Fruit fly (Drosophila melanogaster) whole organism, embryonic: ENCODE data around the gene CG32706.

Experiments
- Antp ChIP-seq: fragments of 200-800 bp; sonication (Bioruptor generic); optimal IDR thresholded peaks from 3 replicates; lab custom pipeline; 2016; ENCODE audit warnings: missing biosample characterization, missing genetic modification characterization
- BEAF-32 ChIP-seq: fragments of 200-800 bp; sonication (Bioruptor generic); optimal IDR thresholded peaks from 3 replicates; lab custom pipeline; 2017; ENCODE audit warnings: missing biosample characterization, missing genetic modification characterization, mild to moderate bottlenecking, moderate library complexity, missing genetic modification reagents
- Bteb2 ChIP-seq: fragments of 200-800 bp; sonication (Bioruptor generic); optimal IDR thresholded peaks from 2 replicates; lab custom pipeline; 2016; ENCODE audit warnings: missing biosample characterization, missing genetic modification characterization
- CG11398 ChIP-seq: fragments of 200-800 bp; sonication (Bioruptor generic); optimal IDR thresholded peaks from 2 replicates; lab custom pipeline; 2016; ENCODE audit warnings: missing biosample characterization, missing genetic modification characterization
- CG14860 ChIP-seq: fragments of 200-800 bp; sonication (Bioruptor generic); IDR thresholded peaks from 3 replicates; pipeline ENCODE4 v1.3.6; 2022; ENCODE audit warnings: missing biosample characterization, missing genetic modification characterization; ENCODE audit not compliant: partially characterized antibody
- CG16813 ChIP-seq: fragments of 200-800 bp; sonication (Bioruptor generic); IDR thresholded peaks from 3 replicates; pipeline ENCODE4 v1.3.6; 2022; ENCODE audit warnings: missing biosample characterization, missing genetic modification characterization; ENCODE audit not compliant: partially characterized antibody
- CG17186 ChIP-seq: fragments of 200-800 bp; sonication (Bioruptor generic); optimal IDR thresholded peaks from 3 replicates; lab custom pipeline; 2017; ENCODE audit warnings: missing biosample characterization, missing genetic modification reagents, missing genetic modification characterization
- CG17568 ChIP-seq: fragments of 200-800 bp; sonication (Bioruptor generic); optimal IDR thresholded peaks from 2 replicates; lab custom pipeline; 2018; ENCODE audit warnings: missing biosample characterization, mild to moderate bottlenecking, missing genetic modification characterization, moderate library complexity
- CG2129 ChIP-seq: fragments of 200-800 bp; sonication (Bioruptor generic); IDR thresholded peaks from 2 replicates; pipeline ENCODE4 v1.3.6; 2022; ENCODE audit warnings: missing biosample characterization, missing genetic modification characterization; ENCODE audit not compliant: partially characterized antibody
- CG30020 ChIP-seq: fragments of 200-800 bp; optimal IDR thresholded peaks from 2 replicates; lab custom pipeline; 2019; ENCODE audit warnings: missing biosample characterization, mild to moderate bottlenecking, missing genetic modification characterization, moderate library complexity
- CG42726 ChIP-seq: fragments of 200-800 bp; sonication (Bioruptor generic); IDR thresholded peaks from 2 replicates; pipeline ENCODE4 v1.3.6; 2022; ENCODE audit warnings: missing biosample characterization, missing genetic modification characterization; ENCODE audit not compliant: partially characterized antibody
- CG4707 ChIP-seq: fragments of 200-800 bp; sonication (Bioruptor generic); optimal IDR thresholded peaks from 2 replicates; lab custom pipeline; 2018; ENCODE audit warnings: missing biosample characterization, mild to moderate bottlenecking, missing genetic modification characterization, moderate library complexity
- CG6683 ChIP-seq: fragments of 200-800 bp; sonication (Bioruptor generic); optimal IDR thresholded peaks from 2 replicates; lab custom pipeline; 2017; ENCODE audit warnings: missing biosample characterization, mild to moderate bottlenecking, missing genetic modification characterization, missing genetic modification reagents
- CG7556 ChIP-seq: fragments of 200-800 bp; sonication (Bioruptor generic); optimal IDR thresholded peaks from 2 replicates; lab custom pipeline; 2017; ENCODE audit warnings: missing biosample characterization, mild to moderate bottlenecking, missing genetic modification characterization
- CG8388 ChIP-seq: fragments of 200-800 bp; sonication (Bioruptor generic); optimal IDR thresholded peaks from 2 replicates; lab custom pipeline; 2019; ENCODE audit warnings: missing biosample characterization, mild to moderate bottlenecking, missing genetic modification characterization, moderate library complexity
- CG9215 ChIP-seq: fragments of 200-800 bp; sonication (Bioruptor generic); IDR thresholded peaks from 2 replicates; pipeline ENCODE4 v1.3.6; 2022; ENCODE audit warnings: missing biosample characterization, missing genetic modification characterization
- CG9932 ChIP-seq: fragments of 200-800 bp; sonication (Bioruptor generic); IDR thresholded peaks from 2 replicates; pipeline ENCODE4 v1.3.6; 2022; ENCODE audit warnings: missing biosample characterization, missing genetic modification characterization
- Camta ChIP-seq: fragments of 200-800 bp; sonication (Bioruptor generic); optimal IDR thresholded peaks from 2 replicates; lab custom pipeline; 2016; ENCODE audit warnings: missing biosample characterization, missing genetic modification characterization
- Dek ChIP-seq: fragments of 200-800 bp; sonication (Bioruptor generic); optimal IDR thresholded peaks from 3 replicates; lab custom pipeline; 2019; ENCODE audit warnings: missing biosample characterization, mild to moderate bottlenecking, missing genetic modification characterization, moderate library complexity
- Dip3 ChIP-seq: fragments of 200-800 bp; sonication (Bioruptor generic); optimal IDR thresholded peaks from 3 replicates; lab custom pipeline; 2016; ENCODE audit warnings: missing biosample characterization, missing genetic modification characterization
- Dll ChIP-seq: fragments of 200-800 bp; sonication (Bioruptor generic); IDR thresholded peaks from 4 replicates; pipeline ENCODE4 v1.3.6; 2022; ENCODE audit warnings: missing biosample characterization, missing genetic modification characterization; ENCODE audit not compliant: partially characterized antibody
- E2f1 ChIP-seq: fragments of 200-800 bp; sonication (Bioruptor generic); IDR thresholded peaks from 2 replicates; pipeline ENCODE4 v1.3.6; 2022; ENCODE audit warnings: missing biosample characterization, missing genetic modification characterization
- HmgD ChIP-seq: fragments of 200-800 bp; sonication (Bioruptor generic); optimal IDR thresholded peaks from 3 replicates; lab custom pipeline; 2016; ENCODE audit warnings: missing biosample characterization, missing genetic modification characterization
- Hr3 ChIP-seq: fragments of 200-800 bp; sonication (Bioruptor generic); optimal IDR thresholded peaks from 3 replicates; lab custom pipeline; 2016; ENCODE audit warnings: missing biosample characterization, missing genetic modification characterization
- Max ChIP-seq: fragments of 200-800 bp; sonication (Bioruptor generic); optimal IDR thresholded peaks from 2 replicates; lab custom pipeline; 2016; ENCODE audit warnings: missing biosample characterization, mild to moderate bottlenecking, missing genetic modification characterization
- Med ChIP-seq: fragments of 200-800 bp; sonication (Bioruptor generic); peaks from one replicate; lab custom pipeline; 2016; ENCODE audit warnings: missing biosample characterization, missing genetic modification characterization, mild to moderate bottlenecking, inconsistent platforms, moderate library complexity
- Mes4 ChIP-seq: fragments of 200-800 bp; sonication (Bioruptor generic); optimal IDR thresholded peaks from 2 replicates; lab custom pipeline; 2016; ENCODE audit warnings: missing biosample characterization, missing genetic modification characterization
- Scr ChIP-seq: fragments of 200-800 bp; sonication (Bioruptor generic); IDR thresholded peaks from 2 replicates; pipeline ENCODE4 v1.3.6; 2022; ENCODE audit warnings: missing biosample characterization, missing genetic modification characterization; ENCODE audit not compliant: partially characterized antibody
- Stat92E ChIP-seq, 3 experiments: fragments of >200 bp in 2 of 3; fragments of 200-800 bp in 1 of 3; sonication (Bioruptor generic) in 1 of 3; optimal IDR thresholded peaks; 2 replicates each; lab custom pipeline; 2017 to 2019; ENCODE audit warnings: missing biosample characterization in 3 of 3, missing genetic modification characterization in 3 of 3, mild to moderate bottlenecking in 1 of 3, moderate library complexity in 1 of 3
- ato ChIP-seq: fragments of 200-800 bp; sonication (Bioruptor generic); IDR thresholded peaks from 2 replicates; pipeline ENCODE4 v1.3.6; 2022; ENCODE audit warnings: missing biosample characterization, missing genetic modification characterization; ENCODE audit not compliant: partially characterized antibody
- bigmax ChIP-seq: fragments of 200-800 bp; sonication (Bioruptor generic); optimal IDR thresholded peaks from 2 replicates; lab custom pipeline; 2018; ENCODE audit warnings: missing biosample characterization, mild to moderate bottlenecking, missing genetic modification characterization
- chinmo ChIP-seq: fragments of 200-800 bp; sonication (Bioruptor generic); IDR thresholded peaks from 4 replicates; pipeline ENCODE4 v1.3.6; 2022; ENCODE audit warnings: missing biosample characterization, missing genetic modification characterization; ENCODE audit not compliant: partially characterized antibody
- crol ChIP-seq: fragments of 200-800 bp; sonication (Bioruptor generic); IDR thresholded peaks from 2 replicates; pipeline ENCODE4 v1.3.6; 2022; ENCODE audit warnings: missing biosample characterization, missing genetic modification characterization
- esg ChIP-seq: fragments of 200-800 bp; sonication (Bioruptor generic); conservative IDR thresholded peaks from 2 replicates; pipeline ENCODE4 v1.3.6; 2022; ENCODE audit warnings: missing biosample characterization, missing genetic modification characterization
- eyg ChIP-seq: fragments of 200-800 bp; sonication (Bioruptor generic); optimal IDR thresholded peaks from 3 replicates; lab custom pipeline; 2016; ENCODE audit warnings: missing biosample characterization, missing genetic modification characterization
- fd96Cb ChIP-seq: fragments of 200-800 bp; sonication (Bioruptor generic); optimal IDR thresholded peaks from 2 replicates; lab custom pipeline; 2018; ENCODE audit warnings: missing biosample characterization, mild to moderate bottlenecking, missing genetic modification characterization, moderate library complexity
- hkb ChIP-seq, 2 experiments: fragments of 200-800 bp in 1 of 2; fragments of >200 bp in 1 of 2; sonication (Bioruptor generic) in 1 of 2; IDR thresholded peaks in 1 of 2; optimal IDR thresholded peaks in 1 of 2; 2 replicates each; pipeline versions ENCODE4 v1.3.6 to Lab custom; 2017 to 2022; ENCODE audit warnings: missing biosample characterization in 1 of 2, missing genetic modification characterization in 1 of 2
- kay ChIP-seq: fragments of 200-800 bp; sonication (Bioruptor generic); optimal IDR thresholded peaks from 2 replicates; lab custom pipeline; 2016; ENCODE audit warnings: missing biosample characterization, missing genetic modification characterization
- knrl ChIP-seq: fragments of 200-800 bp; sonication (Bioruptor generic); IDR thresholded peaks from 3 replicates; pipeline ENCODE4 v1.3.6; 2022; ENCODE audit warnings: missing biosample characterization, missing genetic modification characterization; ENCODE audit not compliant: partially characterized antibody
- lab ChIP-seq: fragments of 200-800 bp; sonication (Bioruptor generic); optimal IDR thresholded peaks from 3 replicates; lab custom pipeline; 2017; ENCODE audit warnings: missing biosample characterization, missing genetic modification characterization, mild to moderate bottlenecking, moderate library complexity, missing genetic modification reagents
- peb ChIP-seq: fragments of 200-800 bp; sonication (Bioruptor generic); IDR thresholded peaks from 2 replicates; pipeline ENCODE4 v1.3.6; 2022; ENCODE audit warnings: missing biosample characterization, missing genetic modification characterization
- phol ChIP-seq: fragments of 200-800 bp; sonication (Bioruptor generic); optimal IDR thresholded peaks from 3 replicates; lab custom pipeline; 2018; ENCODE audit warnings: missing biosample characterization, mild to moderate bottlenecking, missing genetic modification characterization, moderate library complexity
- sc ChIP-seq, 3 experiments: fragments of >200 bp in 2 of 3; fragments of 200-800 bp in 1 of 3; sonication (Bioruptor generic) in 1 of 3; optimal IDR thresholded peaks; 2 replicates in 2 of 3; 3 replicates in 1 of 3; lab custom pipeline; 2017; ENCODE audit warnings: mild to moderate bottlenecking in 1 of 3, missing biosample characterization in 1 of 3, missing genetic modification characterization in 1 of 3, missing genetic modification reagents in 1 of 3
- schlank ChIP-seq: fragments of 200-800 bp; sonication (Bioruptor generic); optimal IDR thresholded peaks from 2 replicates; lab custom pipeline; 2018; ENCODE audit warnings: missing biosample characterization, mild to moderate bottlenecking, missing genetic modification characterization
- sisA ChIP-seq: fragments of 200-800 bp; sonication (Bioruptor generic); IDR thresholded peaks from 2 replicates; pipeline ENCODE4 v1.3.6; 2022; ENCODE audit warnings: missing biosample characterization, missing genetic modification characterization
- tup ChIP-seq: fragments of 200-800 bp; sonication (Bioruptor generic); optimal IDR thresholded peaks from 2 replicates; lab custom pipeline; 2016; ENCODE audit warnings: missing biosample characterization, mild to moderate bottlenecking, missing genetic modification characterization, moderate library complexity
- vvl ChIP-seq: fragments of 200-800 bp; sonication (Bioruptor generic); IDR thresholded peaks from 2 replicates; pipeline ENCODE4 v1.3.6; 2022; ENCODE audit warnings: missing biosample characterization, missing genetic modification characterization

CG32706 gene

dm6 chrX:9106775-9107283 is 19.9 kb downstream of the CG32706 start, which contains the start of gene Arfrp1 (continued):
- peak; percentile 83 for TF ChIP-seq Dll (GFP tag; lab: Robert Waterston, UW)
- no peak for TF ChIP-seq hkb (optimal IDR thresholded peaks at IDR 0.05; lab: Kevin White, UChicago)
- no peak for TF ChIP-seq hkb (GFP tag; IDR thresholded peaks at IDR 0.05; lab: Robert Waterston, UW)
- TF ChIP-seq CG16813 (GFP tag; lab: Robert Waterston, UW): peak; percentile 81
- TF ChIP-seq Scr: peak; percentile 88
- no peak for TF ChIP-seq CG8388 (GFP tag; lab: Kevin White, UChicago)
- TF ChIP-seq HmgD (GFP tag; lab: Kevin White, UChicago): no peak
- TF ChIP-seq Camta (GFP tag; lab: Kevin White, UChicago): peak; percentile 21
- TF ChIP-seq Mes4 (GFP tag; lab: Kevin White, UChicago): no peak
- TF ChIP-seq Dek (tag; lab: Kevin White, UChicago): no peak
- TF ChIP-seq kay (GFP tag; lab: Kevin White, UChicago): peak; percentile 11
- TF ChIP-seq vvl: peak; percentile 36; the same call in 1 of the 2 replicates
- no peak for TF ChIP-seq CG11398 (GFP tag; lab: Kevin White, UChicago)
- no peak for TF ChIP-seq CG7556 (GFP tag; lab: Kevin White, UChicago)
- TF ChIP-seq lab (GFP tag; lab: Kevin White, UChicago): no peak
- TF ChIP-seq CG9932: peak; percentile 59
- TF ChIP-seq tup (GFP tag; lab: Kevin White, UChicago): no peak
- TF ChIP-seq CG14860 (GFP tag; lab: Robert Waterston, UW): peak; percentile 77
- peak; percentile 55; the same call in 1 of the 2 replicates for TF ChIP-seq ato (GFP tag; lab: Robert Waterston, UW)
- TF ChIP-seq Antp (GFP tag; lab: Kevin White, UChicago): no peak
- no peak for TF ChIP-seq Bteb2
- no peak for TF ChIP-seq CG17568
- no peak for TF ChIP-seq eyg (GFP tag; lab: Kevin White, UChicago)
- TF ChIP-seq CG4707 (GFP tag; lab: Kevin White, UChicago): no peak
- TF ChIP-seq Hr3: peak; percentile 32
- no peak for TF ChIP-seq sc (optimal IDR thresholded peaks at IDR 0.05; lab: Kevin White, UChicago)
- TF ChIP-seq sc (GFP tag; optimal IDR thresholded peaks at IDR 0.05; lab: Kevin White, UChicago): no peak
- TF ChIP-seq Stat92E (GFP tag; optimal IDR thresholded peaks at IDR 0.05; lab: Kevin White, UChicago): no peak
- TF ChIP-seq esg (GFP tag; lab: Robert Waterston, UW): 0 out of 2 replicates have a peak, but pooled peaks have one; percentile 18
- no peak for TF ChIP-seq CG17186
- no peak for TF ChIP-seq E2f1
- TF ChIP-seq Med (GFP tag; lab: Kevin White, UChicago): peak; percentile 54
- TF ChIP-seq peb (GFP tag; lab: Robert Waterston, UW): no peak
- TF ChIP-seq CG30020 (tag; lab: Kevin White, UChicago): peak; percentile 27
- no peak for TF ChIP-seq schlank (tag; lab: Kevin White, UChicago)
- no peak for TF ChIP-seq Dip3
- peak; percentile 29 for TF ChIP-seq phol (tag; lab: Kevin White, UChicago)
- TF ChIP-seq CG2129 (GFP tag; lab: Robert Waterston, UW): peak; percentile 53
- TF ChIP-seq BEAF-32 (GFP tag; lab: Kevin White, UChicago): peak; percentile 79
- TF ChIP-seq CG42726 (GFP tag; lab: Robert Waterston, UW): peak; percentile 73
- no peak for TF ChIP-seq fd96Cb (tag; lab: Kevin White, UChicago)
- no peak for TF ChIP-seq bigmax
- TF ChIP-seq crol (GFP tag; lab: Robert Waterston, UW): no peak
- peak; percentile 80 for TF ChIP-seq knrl (GFP tag; lab: Robert Waterston, UW)
- TF ChIP-seq sisA (GFP tag; lab: Robert Waterston, UW): no peak
- 0 out of 2 replicates have a peak, but pooled peaks have one; percentile 29 for TF ChIP-seq CG9215
- TF ChIP-seq CG6683 (GFP tag; lab: Kevin White, UChicago): no peak
- 0 out of 4 replicates have a peak, but pooled peaks have one; percentile 72 for TF ChIP-seq chinmo (GFP tag; lab: Robert Waterston, UW)
- TF ChIP-seq Max (GFP tag; lab: Kevin White, UChicago): no peak
